Fruit fly (Drosophila melanogaster): ENCODE results near the gene CG3123.

- no peak for TF ChIP-seq CG8478 (optimal IDR thresholded peaks at IDR 0.05)
- no peak for TF ChIP-seq CTCF (optimal IDR thresholded peaks at IDR 0.05)
Measured at dm6 chr2L:2844413-2844812, 19.1 kb upstream of the CG3123 start, which contains the start of gene CG18558.

All from S2 (cell line).